Worm (Caenorhabditis elegans): ENCODE measurements around the gene fbxa-150.

- TF ChIP-seq lin-39 (tag; optimal IDR thresholded peaks at IDR 0.05), result no peak
- no peak for TF ChIP-seq eor-1 (tag; optimal IDR thresholded peaks at IDR 0.05)
- no peak for TF ChIP-seq R02D3.7 (tag; optimal IDR thresholded peaks at IDR 0.05)
- TF ChIP-seq elt-2 (tag; optimal IDR thresholded peaks at IDR 0.05), result no peak
- no peak for TF ChIP-seq ceh-16 (tag; optimal IDR thresholded peaks at IDR 0.05)
- no peak for TF ChIP-seq nhr-12 (tag; optimal IDR thresholded peaks at IDR 0.05)
- TF ChIP-seq ceh-82 (tag; optimal IDR thresholded peaks at IDR 0.05), result no peak
These were observed 17.4 kb upstream of the fbxa-150 start, which contains the start of gene Y38H6C.4 for ce11 chrV:20504997-20505396.
